Fruit fly (Drosophila melanogaster): ENCODE results near the gene CG9837.
A peak's percentile ranks its signal among the peaks of the same experiment; 100 is the strongest.

Gene CG9837

DNA sequence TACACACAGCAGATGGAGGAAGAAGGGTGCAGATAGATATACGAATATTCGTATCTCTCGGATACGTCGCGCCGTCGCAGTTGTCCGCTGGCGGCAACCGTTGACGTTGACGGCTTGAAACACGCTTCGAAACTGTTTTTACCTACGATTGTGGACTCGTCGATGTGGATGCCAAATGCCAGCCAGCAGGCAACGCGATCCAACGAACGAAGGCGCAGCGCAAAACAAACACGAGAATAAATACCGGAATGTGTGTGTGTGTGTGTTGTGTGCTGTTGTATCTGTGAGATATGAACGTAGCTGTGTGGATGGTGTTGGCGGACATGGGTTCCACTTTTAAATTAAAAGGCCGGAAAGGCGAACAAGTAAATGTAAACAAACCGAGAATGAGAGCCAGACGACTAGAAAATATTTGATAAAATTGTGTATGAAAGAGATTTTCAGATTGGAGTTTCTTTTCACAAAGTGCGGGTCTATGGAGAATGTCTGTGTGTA, 32.8 kb upstream of the CG9837 start (continued):
- TF ChIP-seq CG6792 (GFP tag; optimal IDR thresholded peaks at IDR 0.05) (peak; percentile 37), CG3032 (tag; optimal IDR thresholded peaks at IDR 0.05) (no peak), CG11762 (GFP tag; optimal IDR thresholded peaks at IDR 0.05; ENCODE audit: insufficient read depth) (no peak), Eip75B (GFP tag; optimal IDR thresholded peaks at IDR 0.05) (no peak), Smox (GFP tag; optimal IDR thresholded peaks at IDR 0.05) (no peak), Ets96B (tag; optimal IDR thresholded peaks at IDR 0.05) (peak; percentile 19), CG16779 (tag; optimal IDR thresholded peaks at IDR 0.05) (no peak), ss (GFP tag; optimal IDR thresholded peaks at IDR 0.05) (peak in 1 of 2 experiments; percentile 64), CG15336 (GFP tag; IDR thresholded peaks at IDR 0.05) (peak; percentile 62), CG31627 (GFP tag; optimal IDR thresholded peaks at IDR 0.05) (no peak), CG34406 (GFP tag; optimal IDR thresholded peaks at IDR 0.05) (peak; percentile 14), esn (GFP tag; optimal IDR thresholded peaks at IDR 0.05) (peak; percentile 22), Gug (GFP tag; IDR thresholded peaks at IDR 0.05) (no peak), CG10669 (GFP tag; optimal IDR thresholded peaks at IDR 0.05) (peak; percentile 23), CG11294 (GFP tag; IDR thresholded peaks at IDR 0.05) (no peak), CG8632 (GFP tag; optimal IDR thresholded peaks at IDR 0.05) (peak; percentile 19), CG6276 (GFP tag; optimal IDR thresholded peaks at IDR 0.05) (peak; percentile 49), CG8119 (GFP tag; IDR thresholded peaks at IDR 0.05) (peak; percentile 53; the same call in 2 of the 3 replicates), Met (GFP tag; optimal IDR thresholded peaks at IDR 0.05) (no peak), Ets21C (GFP tag; optimal IDR thresholded peaks at IDR 0.05) (no peak), CG6163 (GFP tag; IDR thresholded peaks at IDR 0.05) (peak; percentile 80), fkh (GFP tag; optimal IDR thresholded peaks at IDR 0.05) (peak; percentile 98), Eip78C (GFP tag) (peak; percentile 73), Sox14 (GFP tag; optimal IDR thresholded peaks at IDR 0.05) (peak; percentile 0), achi (GFP tag; optimal IDR thresholded peaks at IDR 0.05) (peak; percentile 11), CG9139 (GFP tag; optimal IDR thresholded peaks at IDR 0.05) (peak; percentile 80), CG4318 (GFP tag; optimal IDR thresholded peaks at IDR 0.05) (no peak), topi (GFP tag; optimal IDR thresholded peaks at IDR 0.05) (no peak), salr (GFP tag; optimal IDR thresholded peaks at IDR 0.05) (no peak), fd85E (GFP tag; optimal IDR thresholded peaks at IDR 0.05) (no peak), acj6 (GFP tag; optimal IDR thresholded peaks at IDR 0.05) (no peak)

- TF ChIP-seq fkh (GFP tag; optimal IDR thresholded peaks at IDR 0.05) (peak; percentile 12), Eip93F (GFP tag; optimal IDR thresholded peaks at IDR 0.05) (no peak), CG6276 (GFP tag; optimal IDR thresholded peaks at IDR 0.05) (no peak), vri (GFP tag; optimal IDR thresholded peaks at IDR 0.05) (peak; percentile 64)
Observed at dm6 chr3R:8844955-8845354, 31.6 kb upstream of the CG9837 start.

DNA sequence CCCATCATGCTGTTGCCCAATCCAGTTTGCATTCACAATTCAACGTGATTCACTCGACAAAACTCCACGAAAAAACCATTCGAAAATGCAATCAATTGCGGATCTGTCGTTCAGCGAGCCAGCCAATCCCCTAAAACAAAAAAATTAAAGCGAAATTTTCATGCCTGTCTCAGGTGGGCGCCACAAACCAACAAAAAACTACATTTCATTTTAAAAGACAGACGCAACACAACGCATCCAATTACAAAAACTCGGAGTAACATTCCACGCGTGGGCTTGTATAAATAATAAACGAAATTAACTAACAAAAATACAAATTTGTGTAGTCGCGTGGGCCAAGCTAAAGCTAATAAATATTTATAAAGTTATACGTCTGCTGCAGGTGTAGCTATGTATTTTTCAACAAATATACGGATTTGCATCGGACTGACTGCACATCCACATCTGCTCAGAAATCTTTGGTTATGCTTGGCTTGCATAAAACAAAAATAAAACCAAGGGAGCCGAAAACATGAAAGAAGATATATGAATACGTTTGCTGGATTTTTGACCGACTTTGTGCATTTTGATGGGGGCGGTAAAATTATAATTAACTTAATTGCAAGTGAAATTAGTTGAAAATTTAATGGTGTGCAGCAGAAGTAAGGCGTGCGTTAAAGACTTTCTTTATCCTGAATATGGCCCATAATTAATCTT, 30.7 kb upstream of the CG9837 start:
- no peak for TF ChIP-seq CG31627 (GFP tag; optimal IDR thresholded peaks at IDR 0.05)
- TF ChIP-seq fd59A (GFP tag; optimal IDR thresholded peaks at IDR 0.05), result no peak
- TF ChIP-seq CG8119 (GFP tag; IDR thresholded peaks at IDR 0.05), result no peak
- no peak for TF ChIP-seq CG7368 (GFP tag; optimal IDR thresholded peaks at IDR 0.05)
- TF ChIP-seq dac (GFP tag; optimal IDR thresholded peaks at IDR 0.05), result no peak
- no peak for TF ChIP-seq vri (GFP tag; optimal IDR thresholded peaks at IDR 0.05)

DNA sequence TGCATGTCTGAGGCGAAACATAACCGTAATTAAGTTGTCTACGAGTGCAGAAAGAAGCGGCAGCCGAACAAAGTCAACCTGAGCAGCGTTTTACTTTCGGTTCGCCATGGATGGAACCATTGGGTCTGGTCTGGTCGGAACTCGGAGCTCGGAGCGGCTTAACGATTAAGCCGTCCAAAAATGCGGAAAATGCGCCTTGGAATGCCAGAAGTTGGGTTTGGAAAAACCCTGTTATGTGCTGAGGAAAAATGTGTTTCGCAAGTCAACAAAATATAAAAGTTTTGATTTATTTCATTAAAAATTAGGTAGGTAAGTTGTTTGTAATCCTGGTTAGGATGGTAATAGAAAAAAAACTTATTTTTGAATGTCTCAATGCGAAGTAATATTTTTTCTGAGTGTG, 28.2 kb upstream of the CG9837 start:
- peak; percentile 8; the same call in 1 of the 3 replicates for TF ChIP-seq eg (GFP tag; IDR thresholded peaks at IDR 0.05)
- TF ChIP-seq CG11762 (GFP tag; optimal IDR thresholded peaks at IDR 0.05; ENCODE audit: insufficient read depth), result no peak
- TF ChIP-seq CG10669 (GFP tag; optimal IDR thresholded peaks at IDR 0.05), result no peak

All from whole organism, prepupa.